Worm (Caenorhabditis elegans) whole organism, dauer: Measurements from ENCODE around the gene tat-6.

ENCODE experiments used
- unc-62 ChIP-seq: sonication (generic microtip); optimal IDR thresholded peaks from 2 replicates; lab custom pipeline; 2017; ENCODE audit warnings: missing biosample characterization, missing genetic modification reagents, missing genetic modification characterization

The tat-6 gene

ce11 chrV:3121743-3122142, 7.2 kb upstream of the tat-6 start, which contains the start of gene srt-56:
srt-56 (minus strand) TSS chrV:3121843.
- TF ChIP-seq unc-62 (GFP tag; lab: Kevin White, UChicago): no peak

ce11 chrV:3122403-3122802, 6.5 kb upstream of the tat-6 start:
- TF ChIP-seq unc-62 (GFP tag; lab: Kevin White, UChicago): no peak

- TF ChIP-seq unc-62 (GFP tag; lab: Kevin White, UChicago): no peak
These were observed 4.0 kb upstream of the tat-6 start, which contains the start of gene Y73C8C.12 for ce11 chrV:3124912-3125311. Y73C8C.12 (plus strand) TSS chrV:3125212.

ce11 chrV:3127670-3128069, 1.2 kb upstream of the tat-6 start, which contains the start of gene Y73C8C.10:
Y73C8C.10 (minus strand) TSS chrV:3127770.
- no peak for TF ChIP-seq unc-62 (GFP tag; lab: Kevin White, UChicago)

ce11 chrV:3132116-3132515, 3.2 kb downstream of the tat-6 start:
- no peak for TF ChIP-seq unc-62 (GFP tag; lab: Kevin White, UChicago)

ce11 chrV:3133293-3133755, 4.4 kb downstream of the tat-6 start, which contains the start of gene F02C9.2:
F02C9.2 (plus strand) TSS chrV:3133705.
- TF ChIP-seq unc-62 (GFP tag; lab: Kevin White, UChicago): no peak

- TF ChIP-seq unc-62 (GFP tag; lab: Kevin White, UChicago): no peak
These were observed 9.6 kb downstream of the tat-6 start, which contains the start of the genes irld-3 and F02C9.1 for ce11 chrV:3138488-3138887. irld-3 (minus strand) TSS chrV:3138588. F02C9.1 (plus strand) TSS chrV:3138703.

- no peak for TF ChIP-seq unc-62 (GFP tag; lab: Kevin White, UChicago)
These were observed 12.3 kb downstream of the tat-6 start, which contains the start of gene srab-9 for ce11 chrV:3141190-3141589. srab-9 (minus strand) TSS chrV:3141290.

- TF ChIP-seq unc-62 (GFP tag; lab: Kevin White, UChicago): no peak
These were observed 15.6 kb downstream of the tat-6 start, which contains the start of gene srab-10 for ce11 chrV:3144494-3144893. srab-10 (minus strand) TSS chrV:3144594.

- no peak for TF ChIP-seq unc-62 (GFP tag; lab: Kevin White, UChicago)
These were observed 16.3 kb downstream of the tat-6 start for ce11 chrV:3145241-3145640.

- no peak for TF ChIP-seq unc-62 (GFP tag; lab: Kevin White, UChicago)
These were observed 18.0 kb downstream of the tat-6 start, which contains the start of gene srab-11 for ce11 chrV:3146932-3147331. srab-11 (minus strand) TSS chrV:3147032.

ce11 chrV:3149910-3150428, 21.1 kb downstream of the tat-6 start:
- TF ChIP-seq unc-62 (GFP tag; lab: Kevin White, UChicago): no peak

- TF ChIP-seq unc-62 (GFP tag; lab: Kevin White, UChicago): no peak
These were observed 23.0 kb downstream of the tat-6 start, which contains the start of gene srab-6 for ce11 chrV:3151862-3152261. srab-6 (minus strand) TSS chrV:3151962.

- TF ChIP-seq unc-62 (GFP tag; lab: Kevin White, UChicago): no peak
These were observed 26.2 kb downstream of the tat-6 start, which contains the start of gene srab-7 for ce11 chrV:3155072-3155471. srab-7 (minus strand) TSS chrV:3155172.

- no peak for TF ChIP-seq unc-62 (GFP tag; lab: Kevin White, UChicago)
These were observed 27.9 kb downstream of the tat-6 start, which contains the start of gene exh-1 for ce11 chrV:3156786-3157185. exh-1 (plus strand) TSS chrV:3157086.

ce11 chrV:3158379-3158778, 29.5 kb downstream of the tat-6 start:
- no peak for TF ChIP-seq unc-62 (GFP tag; lab: Kevin White, UChicago)

ce11 chrV:3159252-3159651, 30.3 kb downstream of the tat-6 start, which contains the start of gene C36C5.12:
C36C5.12 (minus strand) TSS chrV:3159352.
- no peak for TF ChIP-seq unc-62 (GFP tag; lab: Kevin White, UChicago)
